Worm (Caenorhabditis elegans) whole organism, L3 larva: ENCODE measurements around the gene T22D1.3.

ENCODE experiments used
- lin-15B ChIP-seq: fragments of 150-350 bp; optimal IDR thresholded peaks from 2 replicates; lab custom pipeline; 2014; ENCODE audit warnings: missing biosample characterization, missing genetic modification characterization
- nhr-77 ChIP-seq: fragments of 150-350 bp; optimal IDR thresholded peaks from 2 replicates; lab custom pipeline; 2014; ENCODE audit warnings: missing biosample characterization, missing genetic modification characterization
- pqm-1 ChIP-seq: fragments of 150-350 bp; optimal IDR thresholded peaks from 2 replicates; lab custom pipeline; 2017; ENCODE audit warnings: missing biosample characterization, missing genetic modification characterization, inconsistent platforms
- tbx-2 ChIP-seq: sonication (generic microtip); optimal IDR thresholded peaks from 2 replicates; lab custom pipeline; 2016; ENCODE audit warnings: mild to moderate bottlenecking, missing genetic modification characterization, missing compliant biosample characterization
- unc-39 ChIP-seq: sonication (generic microtip); optimal IDR thresholded peaks from 4 replicates; lab custom pipeline; 2017; ENCODE audit warnings: missing biosample characterization, missing genetic modification characterization
- unc-62 ChIP-seq: fragments of 150-350 bp; sonication (generic microtip); optimal IDR thresholded peaks from 4 replicates; lab custom pipeline; 2014; ENCODE audit warnings: missing biosample characterization, missing genetic modification reagents, missing genetic modification characterization

DNA sequence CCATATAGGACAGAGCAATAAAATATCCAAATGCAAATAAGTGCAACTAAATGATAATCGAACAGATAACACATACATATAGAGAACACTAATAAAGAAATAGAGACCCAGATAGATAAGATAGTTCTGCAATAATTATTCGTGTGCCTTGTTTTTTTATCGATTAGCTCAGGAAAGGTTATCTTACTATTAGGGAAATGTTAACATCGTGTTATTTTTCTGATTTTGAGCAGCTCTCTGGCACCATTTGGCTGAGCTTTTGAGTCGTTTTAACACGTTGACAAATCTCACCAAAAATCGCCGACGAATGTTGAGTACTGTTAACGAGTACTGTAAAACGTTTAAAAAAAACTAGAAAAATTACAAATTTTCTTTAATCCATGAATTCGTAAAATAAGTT is 15.1 kb downstream of the T22D1.3 start, which contains the start of gene cest-6:
- TF ChIP-seq tbx-2 (tag; lab: Kevin White, UChicago) (no peak), pqm-1 (tag; lab: Kevin White, UChicago) (no peak), unc-39 (tag; lab: Kevin White, UChicago) (no peak), nhr-77 (tag; lab: Kevin White, UChicago) (no peak), lin-15B (no peak), unc-62 (GFP tag; lab: Kevin White, UChicago) (no peak)
